Worm (Caenorhabditis elegans): ENCODE results near the gene unc-27.
A peak's percentile ranks its signal among the peaks of the same experiment; 100 is the strongest.

unc-27 gene

ce11 chrX:8828365-8828764 lies 39.1 kb downstream of the unc-27 start, which contains the start of gene rcs-1:
rcs-1 (minus strand) TSS chrX:8828540.
- TF ChIP-seq elt-2 (tag; optimal IDR thresholded peaks at IDR 0.05), result peak; percentile 30
- TF ChIP-seq tbx-2 (tag; optimal IDR thresholded peaks at IDR 0.05), result no peak
- no peak for TF ChIP-seq zag-1 (tag; optimal IDR thresholded peaks at IDR 0.05)

ce11 chrX:8831162-8831561 lies 41.9 kb downstream of the unc-27 start, which contains the start of gene C28G1.6:
C28G1.6 (minus strand) TSS chrX:8831262.
- no peak for TF ChIP-seq lin-39 (tag; optimal IDR thresholded peaks at IDR 0.05)
- TF ChIP-seq ceh-9 (tag; optimal IDR thresholded peaks at IDR 0.05), result no peak
- TF ChIP-seq elt-2 (tag; optimal IDR thresholded peaks at IDR 0.05), result peak; percentile 54
- TF ChIP-seq pha-4 (tag; optimal IDR thresholded peaks at IDR 0.05), result peak; percentile 22
- no peak for TF ChIP-seq eor-1 (tag; optimal IDR thresholded peaks at IDR 0.05)

- TF ChIP-seq pha-4 (tag; optimal IDR thresholded peaks at IDR 0.05) (no peak), pqm-1 (tag; optimal IDR thresholded peaks at IDR 0.05) (peak; percentile 14), elt-2 (tag; optimal IDR thresholded peaks at IDR 0.05) (peak; percentile 61)
These were observed 46.1 kb downstream of the unc-27 start, which contains the start of gene sec-15 for ce11 chrX:8835405-8835804. sec-15 (minus strand) TSS chrX:8835715.

ce11 chrX:8835887-8836348 lies 46.7 kb downstream of the unc-27 start, which contains the start of gene C28G1.2:
C28G1.2 (plus strand) TSS chrX:8836016.
- TF ChIP-seq sea-2 (GFP tag; optimal IDR thresholded peaks at IDR 0.05) (peak; percentile 87), R02D3.7 (tag; optimal IDR thresholded peaks at IDR 0.05) (peak; percentile 78), snpc-4 (tag; optimal IDR thresholded peaks at IDR 0.05) (peak; percentile 68), skn-1 (tag; optimal IDR thresholded peaks at IDR 0.05) (peak; percentile 85), nhr-25 (tag; optimal IDR thresholded peaks at IDR 0.05) (peak; percentile 82), aly-2 (tag; optimal IDR thresholded peaks at IDR 0.05) (no peak), mml-1 (tag; optimal IDR thresholded peaks at IDR 0.05) (no peak), ceh-9 (tag; optimal IDR thresholded peaks at IDR 0.05) (no peak), unc-39 (tag; optimal IDR thresholded peaks at IDR 0.05) (no peak), ceh-82 (tag; optimal IDR thresholded peaks at IDR 0.05) (peak; percentile 83), nhr-43 (tag; optimal IDR thresholded peaks at IDR 0.05; ENCODE audit: poor library complexity, severe bottlenecking) (peak; percentile 95), nhr-12 (tag; optimal IDR thresholded peaks at IDR 0.05) (no peak), mdl-1 (tag; optimal IDR thresholded peaks at IDR 0.05) (peak; percentile 67), nhr-11 (tag; optimal IDR thresholded peaks at IDR 0.05) (peak; percentile 68), jun-1 (tag; optimal IDR thresholded peaks at IDR 0.05) (peak; percentile 93), elt-3 (tag; optimal IDR thresholded peaks at IDR 0.05) (peak in 1 of 3 experiments; percentile 69), fkh-10 (GFP tag; optimal IDR thresholded peaks at IDR 0.05) (no peak), egl-5 (tag; optimal IDR thresholded peaks at IDR 0.05) (peak; percentile 77), ZK546.5 (tag; optimal IDR thresholded peaks at IDR 0.05) (no peak), zag-1 (tag; optimal IDR thresholded peaks at IDR 0.05) (peak; percentile 53), ceh-16 (tag; optimal IDR thresholded peaks at IDR 0.05) (peak; percentile 22), elt-2 (tag; optimal IDR thresholded peaks at IDR 0.05) (peak; percentile 40), ceh-28 (tag; optimal IDR thresholded peaks at IDR 0.05) (peak; percentile 93), fos-1 (tag; optimal IDR thresholded peaks at IDR 0.05) (no peak), fkh-2 (tag; optimal IDR thresholded peaks at IDR 0.05) (no peak), nhr-28 (tag; optimal IDR thresholded peaks at IDR 0.05) (no peak), ztf-11 (tag; optimal IDR thresholded peaks at IDR 0.05) (no peak), nhr-23 (tag; optimal IDR thresholded peaks at IDR 0.05) (peak; percentile 94), egl-27 (tag; optimal IDR thresholded peaks at IDR 0.05) (peak; percentile 88), nfya-1 (tag; optimal IDR thresholded peaks at IDR 0.05; ENCODE audit: insufficient read depth) (peak; percentile 80), nhr-67 (tag; optimal IDR thresholded peaks at IDR 0.05) (no peak), lin-15B (tag; optimal IDR thresholded peaks at IDR 0.05) (peak; percentile 76), hmg-11 (tag; optimal IDR thresholded peaks at IDR 0.05) (peak; percentile 100), lin-39 (tag; optimal IDR thresholded peaks at IDR 0.05) (peak; percentile 87), nhr-76 (tag; optimal IDR thresholded peaks at IDR 0.05) (peak; percentile 73), daf-12 (tag; optimal IDR thresholded peaks at IDR 0.05) (no peak), tbx-2 (tag; optimal IDR thresholded peaks at IDR 0.05) (peak; percentile 94), ztf-4 (tag; optimal IDR thresholded peaks at IDR 0.05) (peak; percentile 5), nhr-77 (tag; optimal IDR thresholded peaks at IDR 0.05) (peak; percentile 74), eor-1 (tag; optimal IDR thresholded peaks at IDR 0.05) (no peak), nhr-237 (tag; optimal IDR thresholded peaks at IDR 0.05) (no peak), lsy-12 (tag; optimal IDR thresholded peaks at IDR 0.05) (peak; percentile 94), unc-62 (GFP tag; optimal IDR thresholded peaks at IDR 0.05) (peak; percentile 82), ama-1 (optimal IDR thresholded peaks at IDR 0.05) (no peak), pqm-1 (tag; optimal IDR thresholded peaks at IDR 0.05) (peak; percentile 53), elt-1 (tag; optimal IDR thresholded peaks at IDR 0.05) (peak; percentile 33)

Data from whole organism, L3 larva.